Fruit fly (Drosophila melanogaster) whole organism, embryonic: ENCODE measurements around the gene CG13026.
A peak's percentile ranks its signal among the peaks of the same experiment; 100 is the strongest.

ENCODE experiments used
- Asciz ChIP-seq: fragments of 200-800 bp; sonication (Bioruptor generic); optimal IDR thresholded peaks from 2 replicates; lab custom pipeline; 2017; ENCODE audit warnings: missing biosample characterization, mild to moderate bottlenecking, missing genetic modification characterization, missing genetic modification reagents
- Bgb ChIP-seq: fragments of 200-800 bp; sonication (Bioruptor generic); IDR thresholded peaks from 2 replicates; pipeline ENCODE4 v1.3.6; 2022; ENCODE audit warnings: missing biosample characterization, missing genetic modification characterization; ENCODE audit not compliant: partially characterized antibody
- Blimp-1 ChIP-seq: fragments of 200-800 bp; sonication (Bioruptor generic); optimal IDR thresholded peaks from 3 replicates; lab custom pipeline; 2018; ENCODE audit warnings: missing biosample characterization, missing genetic modification characterization, mild to moderate bottlenecking, moderate library complexity, missing genetic modification reagents
- CG10267 ChIP-seq: fragments of 200-800 bp; sonication (Bioruptor generic); optimal IDR thresholded peaks from 2 replicates; lab custom pipeline; 2018; ENCODE audit warnings: missing biosample characterization, mild to moderate bottlenecking, missing genetic modification characterization, moderate library complexity
- CG10979 ChIP-seq: fragments of 200-800 bp; sonication (Bioruptor generic); optimal IDR thresholded peaks from 2 replicates; lab custom pipeline; 2018; ENCODE audit warnings: missing biosample characterization, mild to moderate bottlenecking, missing genetic modification characterization, moderate library complexity
- CG11723 ChIP-seq: fragments of 200-800 bp; sonication (Bioruptor generic); optimal IDR thresholded peaks from 2 replicates; lab custom pipeline; 2017; ENCODE audit warnings: missing biosample characterization, mild to moderate bottlenecking, missing genetic modification characterization
- CG12155 ChIP-seq: fragments of 200-800 bp; sonication (Bioruptor generic); optimal IDR thresholded peaks from 3 replicates; lab custom pipeline; 2016; ENCODE audit warnings: missing biosample characterization, missing genetic modification characterization
- CG12219 ChIP-seq: fragments of 200-800 bp; sonication (Bioruptor generic); optimal IDR thresholded peaks from 3 replicates; lab custom pipeline; 2018; ENCODE audit warnings: missing biosample characterization, mild to moderate bottlenecking, missing genetic modification characterization
- CG15601 ChIP-seq: fragments of 200-800 bp; sonication (Bioruptor generic); optimal IDR thresholded peaks from 3 replicates; lab custom pipeline; 2019; ENCODE audit warnings: missing biosample characterization, mild to moderate bottlenecking, missing genetic modification characterization, moderate library complexity
- CG17361 ChIP-seq: fragments of 200-800 bp; sonication (Bioruptor generic); IDR thresholded peaks from 3 replicates; pipeline ENCODE4 v1.3.6; 2022; ENCODE audit warnings: missing biosample characterization, missing genetic modification characterization
- CG18262 ChIP-seq: fragments of 200-800 bp; optimal IDR thresholded peaks from 3 replicates; lab custom pipeline; 2019; ENCODE audit warnings: missing biosample characterization, mild to moderate bottlenecking, missing genetic modification characterization, moderate library complexity
- CG2678 ChIP-seq: fragments of 200-800 bp; sonication (Bioruptor generic); optimal IDR thresholded peaks from 3 replicates; lab custom pipeline; 2019; ENCODE audit warnings: missing biosample characterization, mild to moderate bottlenecking, missing genetic modification characterization, moderate library complexity
- CG2875 ChIP-seq: fragments of 200-800 bp; sonication (Bioruptor generic); optimal IDR thresholded peaks from 2 replicates; lab custom pipeline; 2017; ENCODE audit warnings: missing biosample characterization, mild to moderate bottlenecking, missing genetic modification characterization, missing genetic modification reagents
- CG3065 ChIP-seq: fragments of 200-800 bp; sonication (Bioruptor generic); optimal IDR thresholded peaks from 2 replicates; lab custom pipeline; 2016; ENCODE audit warnings: missing biosample characterization, missing genetic modification characterization
- CG31388 ChIP-seq: fragments of 200-800 bp; sonication (Bioruptor generic); optimal IDR thresholded peaks from 2 replicates; lab custom pipeline; 2016; ENCODE audit warnings: missing biosample characterization, missing genetic modification characterization
- CG3726 ChIP-seq: fragments of 200-800 bp; sonication (Bioruptor generic); IDR thresholded peaks from 3 replicates; pipeline ENCODE4, ENCODE4 v1.3.6; 2022; ENCODE audit warnings: missing biosample characterization, missing genetic modification characterization
- CG4424 ChIP-seq: fragments of 200-800 bp; sonication (Bioruptor generic); optimal IDR thresholded peaks from 3 replicates; lab custom pipeline; 2016; ENCODE audit warnings: missing biosample characterization, missing genetic modification characterization
- CG4707 ChIP-seq: fragments of 200-800 bp; sonication (Bioruptor generic); optimal IDR thresholded peaks from 2 replicates; lab custom pipeline; 2018; ENCODE audit warnings: missing biosample characterization, mild to moderate bottlenecking, missing genetic modification characterization, moderate library complexity
- CG5245 ChIP-seq: fragments of 200-800 bp; sonication (Bioruptor generic); optimal IDR thresholded peaks from 3 replicates; lab custom pipeline; 2016; ENCODE audit warnings: missing biosample characterization, missing genetic modification characterization
- CG6272 ChIP-seq: fragments of 200-800 bp; sonication (Bioruptor generic); IDR thresholded peaks from 2 replicates; pipeline ENCODE4 v1.3.6; 2022; ENCODE audit warnings: missing biosample characterization, missing genetic modification characterization
- CG7556 ChIP-seq: fragments of 200-800 bp; sonication (Bioruptor generic); optimal IDR thresholded peaks from 2 replicates; lab custom pipeline; 2017; ENCODE audit warnings: missing biosample characterization, mild to moderate bottlenecking, missing genetic modification characterization
- CG7745 ChIP-seq: fragments of 200-800 bp; sonication (Bioruptor generic); optimal IDR thresholded peaks from 2 replicates; lab custom pipeline; 2018; ENCODE audit warnings: missing biosample characterization, mild to moderate bottlenecking, missing genetic modification characterization, moderate library complexity
- CG8359 ChIP-seq: fragments of 200-800 bp; sonication (Bioruptor generic); optimal IDR thresholded peaks from 2 replicates; lab custom pipeline; 2017; ENCODE audit warnings: missing biosample characterization, mild to moderate bottlenecking, missing genetic modification characterization, borderline replicate concordance
- H15 ChIP-seq: fragments of 200-800 bp; sonication (Bioruptor generic); IDR thresholded peaks from 3 replicates; pipeline ENCODE4 v1.3.6; 2022; ENCODE audit warnings: missing biosample characterization, missing genetic modification characterization
- Myb ChIP-seq: fragments of 200-800 bp; sonication (Bioruptor generic); optimal IDR thresholded peaks from 2 replicates; lab custom pipeline; 2016; ENCODE audit warnings: missing biosample characterization, missing genetic modification characterization
- Oaz ChIP-seq: fragments of 200-800 bp; sonication (Bioruptor generic); IDR thresholded peaks from 2 replicates; pipeline ENCODE4 v1.3.6; 2022; ENCODE audit warnings: missing biosample characterization, missing genetic modification characterization
- Opbp ChIP-seq: fragments of 200-800 bp; sonication (Bioruptor generic); IDR thresholded peaks from 3 replicates; pipeline ENCODE4 v1.3.6; 2022; ENCODE audit warnings: missing biosample characterization, missing genetic modification characterization; ENCODE audit not compliant: partially characterized antibody
- Ptx1 ChIP-seq: fragments of 200-800 bp; sonication (Bioruptor generic); IDR thresholded peaks from 2 replicates; pipeline ENCODE4 v1.3.6; 2022; ENCODE audit warnings: missing biosample characterization, missing genetic modification characterization
- Scr ChIP-seq: fragments of 200-800 bp; sonication (Bioruptor generic); IDR thresholded peaks from 2 replicates; pipeline ENCODE4 v1.3.6; 2022; ENCODE audit warnings: missing biosample characterization, missing genetic modification characterization; ENCODE audit not compliant: partially characterized antibody
- Spps ChIP-seq: fragments of 200-800 bp; sonication (Bioruptor generic); optimal IDR thresholded peaks from 2 replicates; lab custom pipeline; 2018; ENCODE audit warnings: missing biosample characterization, mild to moderate bottlenecking, missing genetic modification characterization
- Usf ChIP-seq: fragments of 200-800 bp; sonication (Bioruptor generic); optimal IDR thresholded peaks from 2 replicates; lab custom pipeline; 2017; ENCODE audit warnings: missing genotype, missing biosample characterization, missing genetic modification characterization
- Xrp1 ChIP-seq: fragments of 200-800 bp; sonication (Bioruptor generic); IDR thresholded peaks from 2 replicates; pipeline ENCODE4 v1.3.6; 2022; ENCODE audit warnings: missing biosample characterization, missing genetic modification characterization
- bcd ChIP-seq: fragments of 200-800 bp; sonication (Bioruptor generic); optimal IDR thresholded peaks from 2 replicates; lab custom pipeline; 2017; ENCODE audit warnings: missing biosample characterization, mild to moderate bottlenecking, missing genetic modification characterization
- bowl ChIP-seq: fragments of 200-800 bp; sonication (Bioruptor generic); IDR thresholded peaks from 2 replicates; pipeline ENCODE4 v1.3.6; 2022; ENCODE audit warnings: missing biosample characterization, missing genetic modification characterization
- btn ChIP-seq: fragments of 200-800 bp; sonication (Bioruptor generic); optimal IDR thresholded peaks from 2 replicates; lab custom pipeline; 2016; ENCODE audit warnings: missing biosample characterization, missing genetic modification characterization
- cas ChIP-seq: fragments of 200-800 bp; sonication (Bioruptor generic); IDR thresholded peaks from 2 replicates; pipeline ENCODE4 v1.3.6; 2022; ENCODE audit warnings: missing biosample characterization, missing genetic modification characterization
- chinmo ChIP-seq: fragments of 200-800 bp; sonication (Bioruptor generic); IDR thresholded peaks from 4 replicates; pipeline ENCODE4 v1.3.6; 2022; ENCODE audit warnings: missing biosample characterization, missing genetic modification characterization; ENCODE audit not compliant: partially characterized antibody
- cwo ChIP-seq: fragments of 200-800 bp; sonication (Bioruptor generic); optimal IDR thresholded peaks from 3 replicates; lab custom pipeline; 2017; ENCODE audit warnings: missing biosample characterization, missing genetic modification characterization, mild to moderate bottlenecking, moderate library complexity, missing genetic modification reagents
- dmrt99B ChIP-seq: fragments of 200-800 bp; sonication (Bioruptor generic); optimal IDR thresholded peaks from 2 replicates; lab custom pipeline; 2018; ENCODE audit warnings: missing biosample characterization, mild to moderate bottlenecking, missing genetic modification characterization, moderate library complexity
- dpn ChIP-seq, 2 experiments: fragments of 200-800 bp; sonication (Bioruptor generic); optimal IDR thresholded peaks; 3 replicates each; lab custom pipeline; 2016; ENCODE audit warnings: missing biosample characterization in 2 of 2, missing genetic modification characterization in 2 of 2
- gem ChIP-seq: fragments of 200-800 bp; sonication (Bioruptor generic); optimal IDR thresholded peaks from 2 replicates; lab custom pipeline; 2019; ENCODE audit warnings: missing biosample characterization, mild to moderate bottlenecking, missing genetic modification characterization, moderate library complexity
- gsb-n ChIP-seq: fragments of 200-800 bp; sonication (Bioruptor generic); optimal IDR thresholded peaks from 3 replicates; lab custom pipeline; 2018; ENCODE audit warnings: missing biosample characterization, mild to moderate bottlenecking, missing genetic modification characterization
- luna ChIP-seq: fragments of 200-800 bp; sonication (Bioruptor generic); optimal IDR thresholded peaks from 2 replicates; lab custom pipeline; 2016; ENCODE audit warnings: missing biosample characterization, missing genetic modification characterization
- nmo ChIP-seq: fragments of 200-800 bp; sonication (Bioruptor generic); optimal IDR thresholded peaks from 2 replicates; lab custom pipeline; 2018; ENCODE audit warnings: missing biosample characterization, mild to moderate bottlenecking, missing genetic modification characterization, moderate library complexity
- pum ChIP-seq: fragments of 200-800 bp; sonication (Bioruptor generic); optimal IDR thresholded peaks from 2 replicates; lab custom pipeline; 2016; ENCODE audit warnings: missing biosample characterization, missing genetic modification characterization
- salm ChIP-seq: fragments of 200-800 bp; sonication (Bioruptor generic); optimal IDR thresholded peaks from 2 replicates; lab custom pipeline; 2018; ENCODE audit warnings: missing biosample characterization, mild to moderate bottlenecking, missing genetic modification characterization
- sd ChIP-seq: fragments of 200-800 bp; sonication (Bioruptor generic); optimal IDR thresholded peaks from 3 replicates; lab custom pipeline; 2018; ENCODE audit warnings: missing biosample characterization, mild to moderate bottlenecking, missing genetic modification characterization, moderate library complexity
- shn ChIP-seq: fragments of 200-800 bp; sonication (Bioruptor generic); optimal IDR thresholded peaks from 3 replicates; lab custom pipeline; 2016; ENCODE audit warnings: missing biosample characterization, missing genetic modification characterization
- stwl ChIP-seq: fragments of 200-800 bp; sonication (Bioruptor generic); optimal IDR thresholded peaks from 3 replicates; lab custom pipeline; 2018; ENCODE audit warnings: missing biosample characterization, mild to moderate bottlenecking, missing genetic modification characterization, moderate library complexity
- ttk ChIP-seq: fragments of 200-800 bp; sonication (Bioruptor generic); IDR thresholded peaks from 2 replicates; pipeline ENCODE4 v2.1.2; 2022; ENCODE audit warnings: missing biosample characterization, missing genetic modification characterization
- zfh1 ChIP-seq: fragments of 200-800 bp; sonication (Bioruptor generic); IDR thresholded peaks from 3 replicates; pipeline ENCODE4 v1.3.6; 2022; ENCODE audit warnings: missing biosample characterization, missing genetic modification characterization

CG13026 gene

DNA sequence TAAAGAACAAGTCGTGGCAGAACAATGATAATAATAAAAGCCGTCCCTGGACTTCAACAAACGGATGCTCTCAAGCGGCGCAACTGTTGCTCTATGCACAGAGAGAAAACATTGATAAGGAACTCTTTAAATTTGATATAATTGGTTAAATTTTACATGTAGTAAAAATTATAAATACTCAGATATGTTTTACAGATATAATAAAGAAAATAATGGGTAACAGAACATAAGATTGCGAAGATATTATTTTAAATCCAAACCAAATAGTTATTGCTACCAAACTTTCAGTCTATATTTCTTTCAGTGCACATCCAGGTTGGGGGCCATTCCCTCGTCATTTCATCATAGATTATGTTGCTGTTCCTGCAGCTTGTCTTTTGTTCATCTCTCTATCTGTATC lies 23.8 kb upstream of the CG13026 start (continued):
- no peak for TF ChIP-seq pum
- TF ChIP-seq CG2678 (tag; lab: Kevin White, UChicago): peak; percentile 54
- no peak for TF ChIP-seq ttk (GFP tag; lab: Robert Waterston, UW)
- no peak for TF ChIP-seq Scr (GFP tag; lab: Robert Waterston, UW)
- TF ChIP-seq CG17361 (GFP tag; lab: Robert Waterston, UW): peak; percentile 72
- no peak for TF ChIP-seq CG3065
- TF ChIP-seq CG4424: peak; percentile 36
- TF ChIP-seq Myb (GFP tag; lab: Kevin White, UChicago): no peak
- peak; percentile 70 for TF ChIP-seq CG18262 (tag; lab: Kevin White, UChicago)
- TF ChIP-seq zfh1: peak; percentile 50; the same call in 1 of the 3 replicates
- TF ChIP-seq gem (tag; lab: Kevin White, UChicago): peak; percentile 70
- TF ChIP-seq CG7556: peak; percentile 21
- TF ChIP-seq Opbp: no peak
- no peak for TF ChIP-seq btn (GFP tag; lab: Kevin White, UChicago)
- no peak for TF ChIP-seq luna (GFP tag; lab: Kevin White, UChicago)
- no peak for TF ChIP-seq CG7745
- TF ChIP-seq sd (tag; lab: Kevin White, UChicago): no peak
- TF ChIP-seq CG12219 (GFP tag; lab: Kevin White, UChicago): no peak
- TF ChIP-seq Oaz: no peak
- no peak for TF ChIP-seq H15 (GFP tag; lab: Robert Waterston, UW)
- peak; percentile 60 for TF ChIP-seq dmrt99B
- TF ChIP-seq chinmo: no peak
- no peak for TF ChIP-seq bowl (GFP tag; lab: Robert Waterston, UW)
- peak; percentile 79 for TF ChIP-seq Spps (tag; lab: Kevin White, UChicago)
- peak; percentile 33 for TF ChIP-seq CG15601 (tag; lab: Kevin White, UChicago)
- peak; percentile 66 for TF ChIP-seq nmo (GFP tag; lab: Kevin White, UChicago)
- no peak for TF ChIP-seq CG3726
- peak; percentile 70 for TF ChIP-seq Blimp-1 (GFP tag; lab: Kevin White, UChicago)
- no peak for TF ChIP-seq CG12155 (GFP tag; lab: Kevin White, UChicago)
- TF ChIP-seq CG4707 (GFP tag; lab: Kevin White, UChicago): no peak
- TF ChIP-seq CG2875 (GFP tag; lab: Kevin White, UChicago): peak; percentile 13
- no peak for TF ChIP-seq Ptx1 (GFP tag; lab: Robert Waterston, UW)
- TF ChIP-seq shn: no peak
- peak; percentile 82 for TF ChIP-seq CG10979 (tag; lab: Kevin White, UChicago)
- peak; percentile 61 for TF ChIP-seq CG10267 (tag; lab: Kevin White, UChicago)
- TF ChIP-seq gsb-n (tag; lab: Kevin White, UChicago): peak; percentile 44
- no peak for TF ChIP-seq CG11723
- no peak for TF ChIP-seq Bgb (GFP tag; lab: Robert Waterston, UW)
- TF ChIP-seq salm: no peak
- no peak for TF ChIP-seq cas
- no peak for TF ChIP-seq CG31388 (GFP tag; lab: Kevin White, UChicago)
- no peak for TF ChIP-seq bcd (GFP tag; lab: Kevin White, UChicago)
- no peak for TF ChIP-seq CG6272 (GFP tag; lab: Robert Waterston, UW)
- no peak for TF ChIP-seq dpn (GFP tag; optimal IDR thresholded peaks at IDR 0.05; lab: Kevin White, UChicago)
- TF ChIP-seq CG8359 (GFP tag; lab: Kevin White, UChicago): peak; percentile 3
- TF ChIP-seq Asciz: no peak
- no peak for TF ChIP-seq Usf
- TF ChIP-seq stwl (tag; lab: Kevin White, UChicago): peak; percentile 17
- TF ChIP-seq cwo (GFP tag; lab: Kevin White, UChicago): no peak
- TF ChIP-seq CG5245 (GFP tag; lab: Kevin White, UChicago): peak; percentile 6
- peak; percentile 69; the same call in 1 of the 2 replicates for TF ChIP-seq Xrp1
